Worm (Caenorhabditis elegans) whole organism, L3 larva: ENCODE results near the gene gst-36.

Experiments used
- ama-1 ChIP-seq: fragments of 150-350 bp; optimal IDR thresholded peaks from 2 replicates; lab custom pipeline; 2018
- ceh-82 ChIP-seq: fragments of 150-350 bp; optimal IDR thresholded peaks from 2 replicates; lab custom pipeline; 2014; ENCODE audit warnings: missing biosample characterization, missing genetic modification characterization
- ceh-9 ChIP-seq: sonication (generic microtip); optimal IDR thresholded peaks from 2 replicates; lab custom pipeline; 2018; ENCODE audit warnings: missing biosample characterization, missing genetic modification characterization
- jun-1 ChIP-seq: fragments of 150-350 bp; optimal IDR thresholded peaks from 2 replicates; lab custom pipeline; 2014; ENCODE audit warnings: missing biosample characterization, missing genetic modification reagents, missing genetic modification characterization
- nhr-12 ChIP-seq: fragments of 150-350 bp; optimal IDR thresholded peaks from 2 replicates; lab custom pipeline; 2014; ENCODE audit warnings: missing biosample characterization, missing genetic modification characterization
- nhr-25 ChIP-seq: sonication (generic microtip); optimal IDR thresholded peaks from 2 replicates; lab custom pipeline; 2017; ENCODE audit warnings: missing biosample characterization, missing genetic modification characterization
- nhr-76 ChIP-seq: fragments of 150-350 bp; sonication (generic microtip); optimal IDR thresholded peaks from 5 replicates; lab custom pipeline; 2014; ENCODE audit warnings: missing biosample characterization, missing genetic modification characterization
- pha-4 ChIP-seq: fragments of 150-350 bp; optimal IDR thresholded peaks from 2 replicates; lab custom pipeline; 2014; ENCODE audit warnings: missing biosample characterization, missing genetic modification reagents, missing genetic modification characterization
- pqm-1 ChIP-seq: fragments of 150-350 bp; optimal IDR thresholded peaks from 2 replicates; lab custom pipeline; 2017; ENCODE audit warnings: missing biosample characterization, missing genetic modification characterization, inconsistent platforms
- tbx-2 ChIP-seq: sonication (generic microtip); optimal IDR thresholded peaks from 2 replicates; lab custom pipeline; 2016; ENCODE audit warnings: mild to moderate bottlenecking, missing genetic modification characterization, missing compliant biosample characterization

DNA sequence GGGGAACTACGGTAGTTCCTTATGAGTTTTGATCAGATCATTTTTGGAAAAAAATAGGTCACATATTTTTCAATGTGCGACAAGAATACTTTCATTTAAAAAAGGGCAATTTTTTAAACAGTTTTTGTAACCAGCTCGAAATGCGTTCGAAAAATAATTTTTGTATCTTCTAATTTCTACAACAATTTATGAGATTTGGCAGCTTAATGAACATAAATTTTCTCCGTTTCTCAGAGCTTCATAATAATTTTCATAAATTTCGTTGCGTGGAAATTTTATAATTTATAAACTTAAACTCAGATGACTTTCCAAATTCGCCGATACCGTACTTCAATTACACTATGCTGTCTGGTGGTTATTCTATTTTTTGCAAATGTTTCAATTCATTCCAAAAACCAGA lies 32.1 kb upstream of the gst-36 start, which contains the start of gene F21G4.3:
- no peak for TF ChIP-seq nhr-25 (tag; lab: Kevin White, UChicago)
- no peak for TF ChIP-seq pha-4 (tag; lab: Kevin White, UChicago)
- no peak for TF ChIP-seq ceh-82 (tag; lab: Kevin White, UChicago)
- TF ChIP-seq ama-1 (lab: Kevin White, UChicago) = no peak
- no peak for TF ChIP-seq nhr-12
- TF ChIP-seq pqm-1 (tag; lab: Kevin White, UChicago) = no peak
- no peak for TF ChIP-seq tbx-2 (tag; lab: Kevin White, UChicago)
- no peak for TF ChIP-seq jun-1
- no peak for TF ChIP-seq ceh-9
- TF ChIP-seq nhr-76 (tag; lab: Kevin White, UChicago) = no peak
